Fruit fly (Drosophila melanogaster): ENCODE results near the gene Ge-1.

Ge-1 gene

dm6 chr2L:11119966-11120517 lies 19.4 kb upstream of the Ge-1 start, which contains the start of gene CG6230 (continued):
- TF ChIP-seq Chrac-16 (GFP tag; optimal IDR thresholded peaks at IDR 0.05), result no peak
- TF ChIP-seq CG3163 (GFP tag; optimal IDR thresholded peaks at IDR 0.05), result no peak
- peak; percentile 68 for TF ChIP-seq unc-4 (GFP tag; IDR thresholded peaks at IDR 0.05; ENCODE audit: partially characterized antibody)
- peak; percentile 3 for TF ChIP-seq Sin3A (optimal IDR thresholded peaks at IDR 0.05)
- TF ChIP-seq gfzf (GFP tag; optimal IDR thresholded peaks at IDR 0.05), result peak; percentile 18
- no peak for TF ChIP-seq CG10366 (GFP tag; IDR thresholded peaks at IDR 0.05)
- no peak for TF ChIP-seq CG15479 (GFP tag; optimal IDR thresholded peaks at IDR 0.05)
- no peak for TF ChIP-seq Awh (GFP tag; IDR thresholded peaks at IDR 0.05)
- no peak for TF ChIP-seq dm (GFP tag; optimal IDR thresholded peaks at IDR 0.05)
- no peak for TF ChIP-seq CG32772 (GFP tag; IDR thresholded peaks at IDR 0.05)
- no peak for TF ChIP-seq pita (GFP tag; optimal IDR thresholded peaks at IDR 0.05)
- no peak for TF ChIP-seq croc (GFP tag; conservative IDR thresholded peaks at IDR 0.05)
- no peak for TF ChIP-seq CG7786 (GFP tag; optimal IDR thresholded peaks at IDR 0.05)
- TF ChIP-seq CG11504 (tag; optimal IDR thresholded peaks at IDR 0.05), result no peak
- TF ChIP-seq CG34224 (GFP tag; IDR thresholded peaks at IDR 0.05; ENCODE audit: partially characterized antibody), result peak; percentile 73
- no peak for TF ChIP-seq CG12219 (GFP tag; optimal IDR thresholded peaks at IDR 0.05)
- TF ChIP-seq CG4617 (GFP tag; optimal IDR thresholded peaks at IDR 0.05; ENCODE audit: borderline replicate concordance), result peak; percentile 59
- no peak for TF ChIP-seq bcd (GFP tag; optimal IDR thresholded peaks at IDR 0.05)
- TF ChIP-seq CG12769 (tag; optimal IDR thresholded peaks at IDR 0.05), result no peak
- no peak for TF ChIP-seq CG8388 (GFP tag; optimal IDR thresholded peaks at IDR 0.05)
- no peak for TF ChIP-seq da (GFP tag; optimal IDR thresholded peaks at IDR 0.05)
- TF ChIP-seq CG6654 (GFP tag; optimal IDR thresholded peaks at IDR 0.05), result no peak
- TF ChIP-seq Sry-δ (GFP tag; optimal IDR thresholded peaks at IDR 0.05), result peak; percentile 61
- TF ChIP-seq Kr (GFP tag; optimal IDR thresholded peaks at IDR 0.05), result no peak
- no peak for TF ChIP-seq Oaz (GFP tag; IDR thresholded peaks at IDR 0.05)
- no peak for TF ChIP-seq shn (GFP tag; optimal IDR thresholded peaks at IDR 0.05)
- TF ChIP-seq CG8089 (GFP tag; optimal IDR thresholded peaks at IDR 0.05), result no peak
- TF ChIP-seq CG7963 (GFP tag; IDR thresholded peaks at IDR 0.05; ENCODE audit: partially characterized antibody), result peak; percentile 11; the same call in 1 of the 3 replicates
- no peak for TF ChIP-seq Hey (tag; optimal IDR thresholded peaks at IDR 0.05)
- no peak for TF ChIP-seq CG12104 (GFP tag; optimal IDR thresholded peaks at IDR 0.05)
- TF ChIP-seq pfk (GFP tag; optimal IDR thresholded peaks at IDR 0.05), result no peak
- TF ChIP-seq ro (GFP tag; IDR thresholded peaks at IDR 0.05), result no peak
- no peak for TF ChIP-seq hth (optimal IDR thresholded peaks at IDR 0.05)
- TF ChIP-seq unpg (GFP tag; optimal IDR thresholded peaks at IDR 0.05), result no peak
- TF ChIP-seq Hr78 (GFP tag; optimal IDR thresholded peaks at IDR 0.05), result no peak
- no peak for TF ChIP-seq CG42726 (GFP tag; IDR thresholded peaks at IDR 0.05; ENCODE audit: partially characterized antibody)
- no peak for TF ChIP-seq danr (GFP tag; IDR thresholded peaks at IDR 0.05)
- TF ChIP-seq org-1 (GFP tag; optimal IDR thresholded peaks at IDR 0.05), result no peak
- no peak for TF ChIP-seq crc (GFP tag; optimal IDR thresholded peaks at IDR 0.05)
- peak; percentile 51; the same call in 1 of the 3 replicates for TF ChIP-seq Doc3 (GFP tag; IDR thresholded peaks at IDR 0.05; ENCODE audit: partially characterized antibody)
- TF ChIP-seq Dref (GFP tag; IDR thresholded peaks at IDR 0.05), result peak; percentile 86
- TF ChIP-seq CG9437 (GFP tag; optimal IDR thresholded peaks at IDR 0.05), result no peak
- no peak for TF ChIP-seq CG11085 (GFP tag; IDR thresholded peaks at IDR 0.05)
- TF ChIP-seq sc (optimal IDR thresholded peaks at IDR 0.05), result no peak
- TF ChIP-seq sc (GFP tag; optimal IDR thresholded peaks at IDR 0.05), result no peak
- no peak for TF ChIP-seq Elba2 (GFP tag; optimal IDR thresholded peaks at IDR 0.05)
- TF ChIP-seq pum (GFP tag; optimal IDR thresholded peaks at IDR 0.05), result no peak
- no peak for TF ChIP-seq CG17186 (GFP tag; optimal IDR thresholded peaks at IDR 0.05)
- TF ChIP-seq CG10209 (GFP tag; optimal IDR thresholded peaks at IDR 0.05), result no peak
- TF ChIP-seq CG4360 (GFP tag; IDR thresholded peaks at IDR 0.05), result no peak
- TF ChIP-seq sima (GFP tag; optimal IDR thresholded peaks at IDR 0.05), result no peak
- no peak for TF ChIP-seq CG5953 (GFP tag; IDR thresholded peaks at IDR 0.05)

Measured in whole organism, embryonic.